Fruit fly (Drosophila melanogaster) whole organism, embryonic: ENCODE results near the gene Eaat2.

ENCODE experiments used
- Ada2b ChIP-seq: fragments of 200-800 bp; sonication (Bioruptor generic); IDR thresholded peaks from 2 replicates; pipeline ENCODE4 v1.3.6; 2022; ENCODE audit warnings: missing biosample characterization, missing genetic modification characterization
- CG10366 ChIP-seq: fragments of 200-800 bp; sonication (Bioruptor generic); IDR thresholded peaks from 2 replicates; pipeline ENCODE4 v1.3.6; 2022; ENCODE audit warnings: missing biosample characterization, missing genetic modification characterization
- CG10543 ChIP-seq: fragments of 200-800 bp; sonication (Bioruptor generic); optimal IDR thresholded peaks from 3 replicates; lab custom pipeline; 2017; ENCODE audit warnings: missing biosample characterization, mild to moderate bottlenecking, missing genetic modification characterization, moderate library complexity
- CG11398 ChIP-seq: fragments of 200-800 bp; sonication (Bioruptor generic); optimal IDR thresholded peaks from 2 replicates; lab custom pipeline; 2016; ENCODE audit warnings: missing biosample characterization, missing genetic modification characterization
- CG12071 ChIP-seq: fragments of 200-800 bp; sonication (Bioruptor generic); optimal IDR thresholded peaks from 3 replicates; lab custom pipeline; 2018; ENCODE audit warnings: missing biosample characterization, mild to moderate bottlenecking, missing genetic modification characterization
- CG12744 ChIP-seq: fragments of 200-800 bp; sonication (Bioruptor generic); optimal IDR thresholded peaks from 2 replicates; lab custom pipeline; 2016; ENCODE audit warnings: missing biosample characterization, missing genetic modification characterization
- CG15269 ChIP-seq: fragments of 200-800 bp; sonication (Bioruptor generic); optimal IDR thresholded peaks from 2 replicates; lab custom pipeline; 2018; ENCODE audit warnings: missing biosample characterization, mild to moderate bottlenecking, missing genetic modification characterization, moderate library complexity
- CG16815 ChIP-seq: fragments of 200-800 bp; sonication (Bioruptor generic); optimal IDR thresholded peaks from 3 replicates; lab custom pipeline; 2017; ENCODE audit warnings: missing biosample characterization, mild to moderate bottlenecking, missing genetic modification characterization
- CG30020 ChIP-seq: fragments of 200-800 bp; optimal IDR thresholded peaks from 2 replicates; lab custom pipeline; 2019; ENCODE audit warnings: missing biosample characterization, mild to moderate bottlenecking, missing genetic modification characterization, moderate library complexity
- CG3281 ChIP-seq: fragments of 200-800 bp; sonication (Bioruptor generic); optimal IDR thresholded peaks from 3 replicates; lab custom pipeline; 2017; ENCODE audit warnings: missing biosample characterization, mild to moderate bottlenecking, missing genetic modification characterization
- CG3847 ChIP-seq: fragments of 200-800 bp; sonication (Bioruptor generic); IDR thresholded peaks from 2 replicates; pipeline ENCODE4 v1.3.6; 2022; ENCODE audit warnings: missing biosample characterization, missing genetic modification characterization
- CG42726 ChIP-seq: fragments of 200-800 bp; sonication (Bioruptor generic); IDR thresholded peaks from 2 replicates; pipeline ENCODE4 v1.3.6; 2022; ENCODE audit warnings: missing biosample characterization, missing genetic modification characterization; ENCODE audit not compliant: partially characterized antibody
- CG4820 ChIP-seq: fragments of 200-800 bp; sonication (Bioruptor generic); optimal IDR thresholded peaks from 3 replicates; lab custom pipeline; 2016; ENCODE audit warnings: missing biosample characterization, missing genetic modification characterization
- CG6175 ChIP-seq: fragments of 200-800 bp; sonication (Bioruptor generic); IDR thresholded peaks from 3 replicates; pipeline ENCODE4 v1.3.6; 2022; ENCODE audit warnings: missing biosample characterization, missing genetic modification characterization
- CG6689 ChIP-seq: fragments of 200-800 bp; sonication (Bioruptor generic); IDR thresholded peaks from 2 replicates; pipeline ENCODE4 v1.3.6; 2022; ENCODE audit warnings: missing biosample characterization, missing genetic modification characterization
- CG7745 ChIP-seq: fragments of 200-800 bp; sonication (Bioruptor generic); optimal IDR thresholded peaks from 2 replicates; lab custom pipeline; 2018; ENCODE audit warnings: missing biosample characterization, mild to moderate bottlenecking, missing genetic modification characterization, moderate library complexity
- CG7839 ChIP-seq: fragments of 200-800 bp; sonication (Bioruptor generic); optimal IDR thresholded peaks from 3 replicates; lab custom pipeline; 2018; ENCODE audit warnings: missing biosample characterization, mild to moderate bottlenecking, missing genetic modification characterization, moderate library complexity
- CG9215 ChIP-seq: fragments of 200-800 bp; sonication (Bioruptor generic); IDR thresholded peaks from 2 replicates; pipeline ENCODE4 v1.3.6; 2022; ENCODE audit warnings: missing biosample characterization, missing genetic modification characterization
- CHES-1-like ChIP-seq: fragments of 200-800 bp; sonication (Bioruptor generic); optimal IDR thresholded peaks from 2 replicates; lab custom pipeline; 2016; ENCODE audit warnings: missing biosample characterization, missing genetic modification characterization
- Camta ChIP-seq: fragments of 200-800 bp; sonication (Bioruptor generic); optimal IDR thresholded peaks from 2 replicates; lab custom pipeline; 2016; ENCODE audit warnings: missing biosample characterization, missing genetic modification characterization
- Chrac-16 ChIP-seq: fragments of 200-800 bp; sonication (Bioruptor generic); optimal IDR thresholded peaks from 3 replicates; lab custom pipeline; 2016; ENCODE audit warnings: missing biosample characterization, missing genetic modification characterization
- Dip3 ChIP-seq: fragments of 200-800 bp; sonication (Bioruptor generic); optimal IDR thresholded peaks from 3 replicates; lab custom pipeline; 2016; ENCODE audit warnings: missing biosample characterization, missing genetic modification characterization
- Dref ChIP-seq: fragments of 200-800 bp; sonication (Bioruptor generic); IDR thresholded peaks from 2 replicates; pipeline ENCODE4 v1.3.6; 2022; ENCODE audit warnings: missing biosample characterization, missing genetic modification characterization
- Ets65A ChIP-seq: fragments of 200-800 bp; sonication (Bioruptor generic); peaks from one replicate; lab custom pipeline; 2016; ENCODE audit warnings: missing biosample characterization, missing genetic modification characterization
- HLH3B ChIP-seq: fragments of 200-800 bp; sonication (Bioruptor generic); IDR thresholded peaks from 2 replicates; pipeline ENCODE4 v1.3.6; 2022; ENCODE audit warnings: missing biosample characterization, missing genetic modification characterization
- Hsf ChIP-seq: fragments of 200-800 bp; sonication (Bioruptor generic); optimal IDR thresholded peaks from 3 replicates; lab custom pipeline; 2016; ENCODE audit warnings: missing biosample characterization, missing genetic modification characterization
- Kr ChIP-seq: fragments of 200-800 bp; sonication (Bioruptor generic); optimal IDR thresholded peaks from 2 replicates; lab custom pipeline; 2017; ENCODE audit warnings: missing biosample characterization, mild to moderate bottlenecking, missing genetic modification characterization
- Rfx ChIP-seq: fragments of 200-800 bp; sonication (Bioruptor generic); IDR thresholded peaks from 2 replicates; pipeline ENCODE4 v1.3.6; 2022; ENCODE audit warnings: missing biosample characterization, missing genetic modification characterization
- al ChIP-seq: fragments of 200-800 bp; sonication (Bioruptor generic); IDR thresholded peaks from 2 replicates; pipeline ENCODE4 v1.3.6; 2022; ENCODE audit warnings: missing biosample characterization, missing genetic modification characterization
- caup ChIP-seq: fragments of 200-800 bp; sonication (Bioruptor generic); optimal IDR thresholded peaks from 3 replicates; lab custom pipeline; 2017; ENCODE audit warnings: missing biosample characterization, mild to moderate bottlenecking, missing genetic modification characterization, moderate library complexity; ENCODE audit not compliant: severe bottlenecking
- dimm ChIP-seq: fragments of 200-800 bp; sonication (Bioruptor generic); IDR thresholded peaks from 2 replicates; pipeline ENCODE4 v1.3.6; 2022; ENCODE audit warnings: missing biosample characterization, missing genetic modification characterization
- dysf ChIP-seq: fragments of 200-800 bp; sonication (Bioruptor generic); IDR thresholded peaks from 3 replicates; pipeline ENCODE4 v1.3.6; 2022; ENCODE audit warnings: missing biosample characterization, missing genetic modification characterization
- esg ChIP-seq: fragments of 200-800 bp; sonication (Bioruptor generic); conservative IDR thresholded peaks from 2 replicates; pipeline ENCODE4 v1.3.6; 2022; ENCODE audit warnings: missing biosample characterization, missing genetic modification characterization
- fu2 ChIP-seq: fragments of 200-800 bp; sonication (Bioruptor generic); optimal IDR thresholded peaks from 2 replicates; lab custom pipeline; 2016; ENCODE audit warnings: missing biosample characterization, missing genetic modification characterization
- gcm2 ChIP-seq: fragments of 200-800 bp; sonication (Bioruptor generic); optimal IDR thresholded peaks from 2 replicates; lab custom pipeline; 2016; ENCODE audit warnings: missing biosample characterization, missing genetic modification characterization
- hth ChIP-seq: fragments of >200 bp; optimal IDR thresholded peaks from 2 replicates; lab custom pipeline; 2017; ENCODE audit warnings: inconsistent platforms
- jing ChIP-seq: fragments of 200-800 bp; sonication (Bioruptor generic); optimal IDR thresholded peaks from 2 replicates; lab custom pipeline; 2018; ENCODE audit warnings: missing biosample characterization, mild to moderate bottlenecking, missing genetic modification characterization
- jumu ChIP-seq: fragments of 200-800 bp; sonication (Bioruptor generic); optimal IDR thresholded peaks from 3 replicates; lab custom pipeline; 2016; ENCODE audit warnings: missing biosample characterization, missing genetic modification characterization
- lab ChIP-seq: fragments of 200-800 bp; sonication (Bioruptor generic); optimal IDR thresholded peaks from 3 replicates; lab custom pipeline; 2017; ENCODE audit warnings: missing biosample characterization, missing genetic modification characterization, mild to moderate bottlenecking, moderate library complexity, missing genetic modification reagents
- lmd ChIP-seq: fragments of 200-800 bp; sonication (Bioruptor generic); IDR thresholded peaks from 2 replicates; pipeline ENCODE4 v1.3.6; 2022; ENCODE audit warnings: missing biosample characterization, missing genetic modification characterization
- luna ChIP-seq: fragments of 200-800 bp; sonication (Bioruptor generic); optimal IDR thresholded peaks from 2 replicates; lab custom pipeline; 2016; ENCODE audit warnings: missing biosample characterization, missing genetic modification characterization
- mam ChIP-seq: fragments of 200-800 bp; sonication (Bioruptor generic); optimal IDR thresholded peaks from 3 replicates; lab custom pipeline; 2016; ENCODE audit warnings: missing biosample characterization, missing genetic modification characterization
- nom ChIP-seq: fragments of 200-800 bp; sonication (Bioruptor generic); optimal IDR thresholded peaks from 2 replicates; lab custom pipeline; 2017; ENCODE audit warnings: missing biosample characterization, missing genetic modification characterization, mild to moderate bottlenecking, moderate library complexity, missing genetic modification reagents
- pan ChIP-seq, 4 experiments: fragments of >200 bp in 3 of 4; fragments of 200-800 bp in 1 of 4; sonication (Bioruptor generic) in 1 of 4; optimal IDR thresholded peaks in 3 of 4; IDR thresholded peaks in 1 of 4; 2 replicates each; pipeline versions ENCODE4 v1.3.6 to Lab custom; 2017 to 2022; ENCODE audit warnings: missing biosample characterization in 2 of 4, missing genetic modification characterization in 2 of 4, mixed read lengths in 1 of 4
- ranshi ChIP-seq: fragments of 200-800 bp; sonication (Bioruptor generic); IDR thresholded peaks from 2 replicates; pipeline ENCODE4 v1.3.6; 2022; ENCODE audit warnings: missing biosample characterization, missing genetic modification characterization
- repo ChIP-seq: fragments of 200-800 bp; sonication (Bioruptor generic); optimal IDR thresholded peaks from 2 replicates; lab custom pipeline; 2016; ENCODE audit warnings: missing biosample characterization, missing genetic modification characterization
- stc ChIP-seq: fragments of 200-800 bp; sonication (Bioruptor generic); IDR thresholded peaks from 2 replicates; pipeline ENCODE4 v1.3.6; 2022; ENCODE audit warnings: missing biosample characterization, missing genetic modification characterization
- tgo ChIP-seq: fragments of 200-800 bp; sonication (Bioruptor generic); IDR thresholded peaks from 3 replicates; pipeline ENCODE4 v1.3.6; 2022; ENCODE audit warnings: missing biosample characterization, missing genetic modification characterization
- tll ChIP-seq, 2 experiments: fragments of 200-800 bp in 1 of 2; fragments of >200 bp in 1 of 2; sonication (Bioruptor generic) in 1 of 2; optimal IDR thresholded peaks; 2 replicates each; lab custom pipeline; 2017 to 2019; ENCODE audit warnings: missing biosample characterization in 2 of 2, missing genetic modification characterization in 2 of 2, mild to moderate bottlenecking in 1 of 2, moderate library complexity in 1 of 2
- wor ChIP-seq: fragments of 200-800 bp; sonication (Bioruptor generic); IDR thresholded peaks from 2 replicates; pipeline ENCODE4 v1.3.6; 2022; ENCODE audit warnings: missing biosample characterization, missing genetic modification characterization

Gene Eaat2

DNA sequence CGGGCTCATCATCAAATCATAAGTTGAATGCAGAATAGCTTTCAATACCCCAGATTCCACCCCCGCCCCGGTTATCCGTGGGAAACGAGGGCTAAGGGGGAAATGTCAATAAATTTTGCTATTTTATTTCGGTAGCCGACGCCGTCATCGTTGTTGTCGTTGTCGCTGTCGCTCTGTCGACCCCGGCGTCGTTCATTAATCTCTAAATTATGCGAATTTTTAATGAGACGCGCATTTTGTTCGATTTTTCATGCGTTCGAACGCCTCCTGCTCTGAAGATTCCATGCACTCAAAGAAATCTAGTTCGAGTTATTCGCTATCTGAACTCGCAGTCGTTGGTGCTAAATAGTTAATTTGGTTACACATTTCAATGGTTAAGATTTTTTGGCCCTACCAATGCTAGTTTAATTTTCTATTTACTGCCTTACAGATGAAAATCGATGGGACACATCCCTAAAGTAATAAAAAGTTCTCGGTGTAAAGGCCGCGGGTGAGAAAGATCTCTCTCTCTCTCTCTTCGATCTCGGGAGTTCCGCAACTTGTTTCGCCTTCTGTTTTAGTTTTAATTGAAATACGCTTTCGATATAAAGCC is 25.8 kb downstream of the Eaat2 start (continued):
- TF ChIP-seq Dref (GFP tag; lab: Robert Waterston, UW) (no peak), CG30020 (tag; lab: Kevin White, UChicago) (no peak), ranshi (GFP tag; lab: Robert Waterston, UW) (peak; percentile 37; the same call in 1 of the 2 replicates), Rfx (peak; percentile 76), esg (GFP tag; lab: Robert Waterston, UW) (0 out of 2 replicates have a peak, but pooled peaks have one; percentile 21), CG3847 (GFP tag; lab: Robert Waterston, UW) (peak; percentile 53), jumu (peak; percentile 46), Ets65A (GFP tag; lab: Kevin White, UChicago) (peak; percentile 44), Kr (GFP tag; lab: Kevin White, UChicago) (no peak), CHES-1-like (peak; percentile 13), lmd (peak; percentile 57), hth (lab: Kevin White, UChicago) (no peak), CG11398 (no peak), CG16815 (GFP tag; lab: Kevin White, UChicago) (peak; percentile 16), CG10366 (GFP tag; lab: Robert Waterston, UW) (peak; percentile 27; the same call in 1 of the 2 replicates), wor (GFP tag; lab: Robert Waterston, UW) (no peak), CG6689 (GFP tag; lab: Robert Waterston, UW) (peak; percentile 16; the same call in 1 of the 2 replicates), dimm (GFP tag; lab: Robert Waterston, UW) (no peak), mam (GFP tag; lab: Kevin White, UChicago) (peak; percentile 27), tgo (GFP tag; lab: Robert Waterston, UW) (peak; percentile 38; the same call in 2 of the 3 replicates), Chrac-16 (GFP tag; lab: Kevin White, UChicago) (peak; percentile 12), CG10543 (GFP tag; lab: Kevin White, UChicago) (no peak), pan (optimal IDR thresholded peaks at IDR 0.05; lab: Kevin White, UChicago) (no peak), pan (GFP tag; optimal IDR thresholded peaks at IDR 0.05 in 1 of 2, IDR thresholded peaks at IDR 0.05 in 1 of 2) (peak in 1 of 2 experiments; percentile 49), CG3281 (GFP tag; lab: Kevin White, UChicago) (peak; percentile 18), CG4820 (GFP tag; lab: Kevin White, UChicago) (no peak), fu2 (peak; percentile 33), nom (GFP tag; lab: Kevin White, UChicago) (peak; percentile 53), tll (GFP tag; optimal IDR thresholded peaks at IDR 0.05; lab: Kevin White, UChicago) (no peak), stc (GFP tag; lab: Robert Waterston, UW) (peak; percentile 27; the same call in 1 of the 2 replicates), HLH3B (GFP tag; lab: Robert Waterston, UW) (0 out of 2 replicates have a peak, but pooled peaks have one; percentile 21), jing (no peak), Camta (GFP tag; lab: Kevin White, UChicago) (no peak), repo (no peak), lab (GFP tag; lab: Kevin White, UChicago) (peak; percentile 33), CG9215 (0 out of 2 replicates have a peak, but pooled peaks have one; percentile 33), gcm2 (no peak), CG7745 (tag; lab: Kevin White, UChicago) (no peak), Hsf (GFP tag; lab: Kevin White, UChicago) (peak; percentile 46), CG6175 (no peak), CG15269 (tag; lab: Kevin White, UChicago) (peak; percentile 59), CG7839 (tag; lab: Kevin White, UChicago) (peak; percentile 49), CG12744 (no peak), Dip3 (GFP tag; lab: Kevin White, UChicago) (peak; percentile 45), al (GFP tag; lab: Robert Waterston, UW) (peak; percentile 49), CG42726 (GFP tag; lab: Robert Waterston, UW) (no peak), Ada2b (GFP tag; lab: Robert Waterston, UW) (peak; percentile 22; the same call in 1 of the 2 replicates), dysf (peak; percentile 49; the same call in 2 of the 3 replicates), luna (GFP tag; lab: Kevin White, UChicago) (no peak), caup (GFP tag; lab: Kevin White, UChicago) (no peak), CG12071 (no peak)
